Fruit fly (Drosophila melanogaster): ENCODE results near the gene CG9922.

Gene CG9922

dm6 chr3R:14006224-14006892 lies 29.8 kb downstream of the CG9922 start:
- no peak for TF ChIP-seq danr (GFP tag; IDR thresholded peaks at IDR 0.05)
- TF ChIP-seq HLH4C (GFP tag; IDR thresholded peaks at IDR 0.05; ENCODE audit: partially characterized antibody) = no peak
- TF ChIP-seq CG2199 (GFP tag; IDR thresholded peaks at IDR 0.05) = 0 out of 3 replicates have a peak, but pooled peaks have one; percentile 47
- TF ChIP-seq CG10462 (GFP tag; optimal IDR thresholded peaks at IDR 0.05) = no peak
- TF ChIP-seq CG10267 (tag; optimal IDR thresholded peaks at IDR 0.05) = no peak
- peak; percentile 47 for TF ChIP-seq Drgx (GFP tag; IDR thresholded peaks at IDR 0.05)
- 0 out of 3 replicates have a peak, but pooled peaks have one; percentile 22 for TF ChIP-seq zfh1 (GFP tag; IDR thresholded peaks at IDR 0.05)
- no peak for TF ChIP-seq CG6683 (GFP tag; optimal IDR thresholded peaks at IDR 0.05)
- TF ChIP-seq bsh (GFP tag; optimal IDR thresholded peaks at IDR 0.05) = peak in 1 of 2 experiments; percentile 41
- 0 out of 3 replicates have a peak, but pooled peaks have one; percentile 6 for TF ChIP-seq CG6791 (GFP tag; IDR thresholded peaks at IDR 0.05; ENCODE audit: partially characterized antibody)
- peak; percentile 32 for TF ChIP-seq abd-A (tag; optimal IDR thresholded peaks at IDR 0.05)
- peak in 1 of 2 experiments; percentile 64 for TF ChIP-seq Pdp1 (GFP tag; optimal IDR thresholded peaks at IDR 0.05)
- TF ChIP-seq CG13894 (tag; optimal IDR thresholded peaks at IDR 0.05) = peak; percentile 64
- TF ChIP-seq row (GFP tag; IDR thresholded peaks at IDR 0.05) = no peak
- TF ChIP-seq Asciz (GFP tag; optimal IDR thresholded peaks at IDR 0.05) = peak; percentile 0
- no peak for TF ChIP-seq CG32767 (GFP tag; IDR thresholded peaks at IDR 0.05)
- peak; percentile 93 for TF ChIP-seq nom (GFP tag; optimal IDR thresholded peaks at IDR 0.05)
- TF ChIP-seq lbe (GFP tag; optimal IDR thresholded peaks at IDR 0.05) = peak; percentile 42
- TF ChIP-seq CG11696 (GFP tag; IDR thresholded peaks at IDR 0.05) = no peak
- TF ChIP-seq CG34422 (GFP tag; IDR thresholded peaks at IDR 0.05) = no peak
- TF ChIP-seq CG16779 (GFP tag; IDR thresholded peaks at IDR 0.05) = 0 out of 2 replicates have a peak, but pooled peaks have one; percentile 14
- peak; percentile 56 for TF ChIP-seq corto (GFP tag; optimal IDR thresholded peaks at IDR 0.05)
- 0 out of 2 replicates have a peak, but pooled peaks have one; percentile 30 for TF ChIP-seq Ada2b (GFP tag; IDR thresholded peaks at IDR 0.05)
- TF ChIP-seq CG17186 (GFP tag; optimal IDR thresholded peaks at IDR 0.05) = no peak
- no peak for TF ChIP-seq ase (GFP tag; IDR thresholded peaks at IDR 0.05)
- no peak for TF ChIP-seq CG6175 (GFP tag; IDR thresholded peaks at IDR 0.05)
- no peak for TF ChIP-seq Optix (GFP tag; IDR thresholded peaks at IDR 0.05)
- TF ChIP-seq lab (GFP tag; optimal IDR thresholded peaks at IDR 0.05) = no peak

dm6 chr3R:14005152-14005551 lies 31.0 kb downstream of the CG9922 start:
- TF ChIP-seq dmrt99B (tag; optimal IDR thresholded peaks at IDR 0.05) (peak; percentile 16), sd (tag; optimal IDR thresholded peaks at IDR 0.05) (peak; percentile 58), mirr (GFP tag; optimal IDR thresholded peaks at IDR 0.05) (peak; percentile 15), CG3163 (GFP tag; optimal IDR thresholded peaks at IDR 0.05) (peak; percentile 11), unc-4 (GFP tag; IDR thresholded peaks at IDR 0.05; ENCODE audit: partially characterized antibody) (no peak), HmgZ (tag; optimal IDR thresholded peaks at IDR 0.05) (no peak), hkb (optimal IDR thresholded peaks at IDR 0.05) (no peak), hkb (GFP tag; IDR thresholded peaks at IDR 0.05) (peak; percentile 41; the same call in 1 of the 2 replicates), CG3281 (GFP tag; optimal IDR thresholded peaks at IDR 0.05) (no peak), CG12769 (tag; optimal IDR thresholded peaks at IDR 0.05) (peak; percentile 56), CG10431 (GFP tag; optimal IDR thresholded peaks at IDR 0.05) (no peak), CG4360 (GFP tag; IDR thresholded peaks at IDR 0.05) (0 out of 2 replicates have a peak, but pooled peaks have one; percentile 21), Meics (GFP tag; optimal IDR thresholded peaks at IDR 0.05) (peak; percentile 18), sr (GFP tag; IDR thresholded peaks at IDR 0.05) (0 out of 3 replicates have a peak, but pooled peaks have one; percentile 5), CG17802 (tag; optimal IDR thresholded peaks at IDR 0.05) (no peak), Deaf1 (tag; optimal IDR thresholded peaks at IDR 0.05) (peak; percentile 47), sug (tag; optimal IDR thresholded peaks at IDR 0.05) (peak; percentile 4), emc (GFP tag; optimal IDR thresholded peaks at IDR 0.05) (no peak), CG10543 (GFP tag; optimal IDR thresholded peaks at IDR 0.05) (peak; percentile 44), CG7745 (tag; optimal IDR thresholded peaks at IDR 0.05) (peak; percentile 20), zf30C (GFP tag; optimal IDR thresholded peaks at IDR 0.05) (peak; percentile 39), sens (GFP tag) (peak; percentile 37), zfh1 (GFP tag; IDR thresholded peaks at IDR 0.05) (no peak)
